Fruit fly (Drosophila melanogaster): ENCODE measurements around the gene cDIP.

cDIP gene

dm6 chr3R:21186606-21187393, 25.9 kb upstream of the cDIP start (continued):
- TF ChIP-seq jigr1 (GFP tag; IDR thresholded peaks at IDR 0.05): no peak
- no peak for TF ChIP-seq schlank (tag; optimal IDR thresholded peaks at IDR 0.05)
- no peak for TF ChIP-seq p53 (GFP tag; optimal IDR thresholded peaks at IDR 0.05)
- no peak for TF ChIP-seq slou (GFP tag; optimal IDR thresholded peaks at IDR 0.05)
- TF ChIP-seq lilli (GFP tag; optimal IDR thresholded peaks at IDR 0.05): no peak
- TF ChIP-seq CG12236 (GFP tag; optimal IDR thresholded peaks at IDR 0.05): no peak
- no peak; the same call in 1 of the 3 replicates for TF ChIP-seq ci (GFP tag; IDR thresholded peaks at IDR 0.05)
- no peak; the same call in 1 of the 2 replicates for TF ChIP-seq onecut (GFP tag; IDR thresholded peaks at IDR 0.05)
- TF ChIP-seq oc (tag; optimal IDR thresholded peaks at IDR 0.05): no peak
- TF ChIP-seq eyg (GFP tag; optimal IDR thresholded peaks at IDR 0.05): no peak
- TF ChIP-seq tap (tag; optimal IDR thresholded peaks at IDR 0.05): no peak
- TF ChIP-seq kay (GFP tag; optimal IDR thresholded peaks at IDR 0.05): no peak
- peak; percentile 9 for TF ChIP-seq CG17359 (tag; optimal IDR thresholded peaks at IDR 0.05)
- TF ChIP-seq ham (GFP tag; IDR thresholded peaks at IDR 0.05): no peak
- TF ChIP-seq CkIIα-i1 (GFP tag; IDR thresholded peaks at IDR 0.05): no peak
- TF ChIP-seq Dip3 (GFP tag; optimal IDR thresholded peaks at IDR 0.05): no peak
- no peak for TF ChIP-seq Dad (GFP tag; optimal IDR thresholded peaks at IDR 0.05)
- no peak for TF ChIP-seq ewg (GFP tag; optimal IDR thresholded peaks at IDR 0.05)
- no peak; the same call in 2 of the 3 replicates for TF ChIP-seq CG6791 (GFP tag; IDR thresholded peaks at IDR 0.05; ENCODE audit: partially characterized antibody)
- no peak for TF ChIP-seq seq (GFP tag; IDR thresholded peaks at IDR 0.05)
- no peak for TF ChIP-seq CG12219 (GFP tag; optimal IDR thresholded peaks at IDR 0.05)
- no peak for TF ChIP-seq Optix (GFP tag; IDR thresholded peaks at IDR 0.05)
- TF ChIP-seq CG7928 (GFP tag; optimal IDR thresholded peaks at IDR 0.05): no peak
- TF ChIP-seq CG16815 (GFP tag; optimal IDR thresholded peaks at IDR 0.05): peak; percentile 43
- peak; percentile 59 for TF ChIP-seq CG9727 (GFP tag; optimal IDR thresholded peaks at IDR 0.05)
- TF ChIP-seq hbn (GFP tag; IDR thresholded peaks at IDR 0.05; ENCODE audit: partially characterized antibody): no peak
- no peak for TF ChIP-seq Poxn (GFP tag; IDR thresholded peaks at IDR 0.05)
- peak; percentile 22 for TF ChIP-seq CG10147 (GFP tag; optimal IDR thresholded peaks at IDR 0.05)
- peak; percentile 55 for TF ChIP-seq kni (GFP tag; optimal IDR thresholded peaks at IDR 0.05)
- TF ChIP-seq knrl (GFP tag; IDR thresholded peaks at IDR 0.05; ENCODE audit: partially characterized antibody): no peak
- TF ChIP-seq H15 (GFP tag; IDR thresholded peaks at IDR 0.05): no peak
- TF ChIP-seq CG10209 (GFP tag; optimal IDR thresholded peaks at IDR 0.05): peak; percentile 43
- TF ChIP-seq CG7271 (tag; optimal IDR thresholded peaks at IDR 0.05): no peak
- TF ChIP-seq Bteb2 (GFP tag; optimal IDR thresholded peaks at IDR 0.05): no peak
- no peak for TF ChIP-seq unpg (GFP tag; optimal IDR thresholded peaks at IDR 0.05)
- TF ChIP-seq CG17912 (GFP tag; optimal IDR thresholded peaks at IDR 0.05): no peak
- TF ChIP-seq CG12071 (GFP tag; optimal IDR thresholded peaks at IDR 0.05): no peak
- no peak for TF ChIP-seq Doc2 (GFP tag; IDR thresholded peaks at IDR 0.05)
- no peak for TF ChIP-seq Gsc (GFP tag; IDR thresholded peaks at IDR 0.05)
- TF ChIP-seq CG18764 (GFP tag; optimal IDR thresholded peaks at IDR 0.05): no peak
- TF ChIP-seq CG31365 (tag; optimal IDR thresholded peaks at IDR 0.05): no peak
- TF ChIP-seq CG10366 (GFP tag; IDR thresholded peaks at IDR 0.05): no peak
- TF ChIP-seq z (GFP tag; IDR thresholded peaks at IDR 0.05): no peak
- TF ChIP-seq tin (GFP tag; optimal IDR thresholded peaks at IDR 0.05): no peak
- no peak for TF ChIP-seq nerfin-2 (GFP tag; IDR thresholded peaks at IDR 0.05; ENCODE audit: partially characterized antibody)
- TF ChIP-seq CG18262 (tag; optimal IDR thresholded peaks at IDR 0.05): peak; percentile 38
- TF ChIP-seq Jarid2 (GFP tag; optimal IDR thresholded peaks at IDR 0.05): no peak
- no peak for TF ChIP-seq Mes4 (GFP tag; optimal IDR thresholded peaks at IDR 0.05)
- no peak for TF ChIP-seq CG5180 (GFP tag; optimal IDR thresholded peaks at IDR 0.05)
- TF ChIP-seq NFAT (GFP tag; IDR thresholded peaks at IDR 0.05): no peak

All from whole organism, embryonic.